Worm (Caenorhabditis elegans): ENCODE data around the gene klp-20.

The klp-20 gene

ce11 chrIII:235115-235514 is 25.3 kb downstream of the klp-20 start (continued):
- TF ChIP-seq dpl-1 (GFP tag; optimal IDR thresholded peaks at IDR 0.05) (peak; percentile 54 to 74 (median 70)), tlp-1 (tag; optimal IDR thresholded peaks at IDR 0.05) (no peak), hpl-2 (GFP tag; optimal IDR thresholded peaks at IDR 0.05) (peak; percentile 0), C34B4.2 (tag; optimal IDR thresholded peaks at IDR 0.05) (no peak), vab-15 (tag; optimal IDR thresholded peaks at IDR 0.05) (no peak), aly-2 (tag; optimal IDR thresholded peaks at IDR 0.05) (peak; percentile 60), nhr-11 (tag; optimal IDR thresholded peaks at IDR 0.05) (no peak), hlh-4 (tag; optimal IDR thresholded peaks at IDR 0.05) (no peak), mep-1 (tag; optimal IDR thresholded peaks at IDR 0.05) (peak; percentile 81), pqm-1 (tag; optimal IDR thresholded peaks at IDR 0.05) (no peak), egl-27 (tag; optimal IDR thresholded peaks at IDR 0.05) (no peak), ztf-11 (tag; optimal IDR thresholded peaks at IDR 0.05) (peak in 1 of 2 experiments; percentile 28), lin-15B (tag; optimal IDR thresholded peaks at IDR 0.05) (peak; percentile 51), elt-2 (tag; optimal IDR thresholded peaks at IDR 0.05) (no peak), lin-14 (GFP tag; optimal IDR thresholded peaks at IDR 0.05) (no peak), ceh-8 (GFP tag; optimal IDR thresholded peaks at IDR 0.05) (no peak), skn-1 (tag; optimal IDR thresholded peaks at IDR 0.05) (no peak), fkh-4 (tag; optimal IDR thresholded peaks at IDR 0.05; ENCODE audit: borderline replicate concordance) (peak; percentile 52), lir-3 (tag; optimal IDR thresholded peaks at IDR 0.05; ENCODE audit: poor library complexity) (no peak), nhr-76 (tag; optimal IDR thresholded peaks at IDR 0.05) (no peak), rnt-1 (tag; optimal IDR thresholded peaks at IDR 0.05) (no peak), mab-9 (GFP tag; IDR thresholded peaks at IDR 0.05) (peak; percentile 38; the same call in 1 of the 2 replicates), unc-62 (GFP tag; optimal IDR thresholded peaks at IDR 0.05) (no peak), irx-1 (tag; optimal IDR thresholded peaks at IDR 0.05) (peak; percentile 86), lin-39 (tag; optimal IDR thresholded peaks at IDR 0.05) (peak; percentile 59), nhr-19 (GFP tag; conservative IDR thresholded peaks at IDR 0.05) (peak; percentile 69), ceh-63 (GFP tag; optimal IDR thresholded peaks at IDR 0.05) (no peak), pag-3 (tag; optimal IDR thresholded peaks at IDR 0.05; ENCODE audit: borderline replicate concordance, insufficient read depth) (no peak), alr-1 (tag; optimal IDR thresholded peaks at IDR 0.05; ENCODE audit: borderline replicate concordance) (no peak), fkh-8 (tag; optimal IDR thresholded peaks at IDR 0.05) (peak; percentile 81), efl-3 (GFP tag; optimal IDR thresholded peaks at IDR 0.05) (no peak), xbp-1 (tag; optimal IDR thresholded peaks at IDR 0.05) (peak; percentile 73), ama-1 (optimal IDR thresholded peaks at IDR 0.05) (no peak), nhr-20 (tag; optimal IDR thresholded peaks at IDR 0.05) (no peak), unc-86 (tag; optimal IDR thresholded peaks at IDR 0.05) (peak; percentile 79), unc-98 (GFP tag; IDR thresholded peaks at IDR 0.05) (no peak), nhr-90 (tag; optimal IDR thresholded peaks at IDR 0.05; ENCODE audit: poor library complexity) (no peak), F16B12.6 (tag; optimal IDR thresholded peaks at IDR 0.05) (peak; percentile 94), elt-3 (tag; optimal IDR thresholded peaks at IDR 0.05) (no peak), tbx-2 (tag; optimal IDR thresholded peaks at IDR 0.05) (peak; percentile 80), egl-13 (tag; optimal IDR thresholded peaks at IDR 0.05) (no peak), nhr-28 (tag; optimal IDR thresholded peaks at IDR 0.05) (no peak), nhr-85 (tag) (peak; percentile 83)

- TF ChIP-seq tlp-1 (tag; optimal IDR thresholded peaks at IDR 0.05) (no peak), F16B12.6 (tag; optimal IDR thresholded peaks at IDR 0.05) (no peak), ceh-63 (GFP tag; optimal IDR thresholded peaks at IDR 0.05) (no peak), hlh-17 (GFP tag; optimal IDR thresholded peaks at IDR 0.05; ENCODE audit: borderline replicate concordance) (no peak), snpc-4 (tag; optimal IDR thresholded peaks at IDR 0.05) (no peak), fkh-10 (GFP tag; optimal IDR thresholded peaks at IDR 0.05) (no peak), nhr-12 (tag; optimal IDR thresholded peaks at IDR 0.05) (no peak), nhr-76 (tag; optimal IDR thresholded peaks at IDR 0.05) (no peak), zip-4 (GFP tag; optimal IDR thresholded peaks at IDR 0.05) (no peak), mef-2 (tag; optimal IDR thresholded peaks at IDR 0.05) (no peak), pax-3 (tag; optimal IDR thresholded peaks at IDR 0.05) (no peak), pqm-1 (tag; optimal IDR thresholded peaks at IDR 0.05) (no peak), efl-1 (optimal IDR thresholded peaks at IDR 0.05) (no peak), efl-1 (GFP tag; optimal IDR thresholded peaks at IDR 0.05 in 1 of 2) (no peak), unc-62 (GFP tag; optimal IDR thresholded peaks at IDR 0.05) (no peak), unc-86 (tag; optimal IDR thresholded peaks at IDR 0.05) (no peak), alr-1 (tag; optimal IDR thresholded peaks at IDR 0.05; ENCODE audit: borderline replicate concordance) (no peak), C04F5.9 (tag; optimal IDR thresholded peaks at IDR 0.05) (no peak), lir-3 (tag; optimal IDR thresholded peaks at IDR 0.05; ENCODE audit: poor library complexity) (no peak)
These were observed 25.8 kb downstream of the klp-20 start, which contains the start of gene hpo-29 for ce11 chrIII:235544-235943. hpo-29 (plus strand) TSS chrIII:235844.
